Worm (Caenorhabditis elegans) whole organism, L1 larva: ENCODE results near the gene clec-257.

Experiments used
- C34B4.2 ChIP-seq: sonication (generic microtip); optimal IDR thresholded peaks from 2 replicates; lab custom pipeline; 2017; ENCODE audit warnings: mild to moderate bottlenecking, missing genetic modification characterization, missing compliant biosample characterization
- aha-1 ChIP-seq: fragments of 150-350 bp; optimal IDR thresholded peaks from 2 replicates; lab custom pipeline; 2014; ENCODE audit warnings: missing biosample characterization, missing genetic modification characterization
- ceh-8 ChIP-seq: fragments of 200-800 bp; sonication (Bioruptor generic); optimal IDR thresholded peaks from 2 replicates; lab custom pipeline; 2018; ENCODE audit warnings: mild to moderate bottlenecking, missing genetic modification characterization, moderate library complexity, missing compliant biosample characterization
- dsc-1 ChIP-seq: sonication (generic microtip); optimal IDR thresholded peaks from 2 replicates; lab custom pipeline; 2016; ENCODE audit warnings: mild to moderate bottlenecking, missing genetic modification characterization, missing compliant biosample characterization
- egl-27 ChIP-seq, 2 experiments: fragments of 150-350 bp in 1 of 2; sonication (generic microtip); optimal IDR thresholded peaks; 3 replicates each; lab custom pipeline; 2017 to 2018; ENCODE audit warnings: missing biosample characterization in 2 of 2, missing genetic modification characterization in 2 of 2, missing genetic modification reagents in 2 of 2
- fkh-10 ChIP-seq: sonication (generic microtip); optimal IDR thresholded peaks from 2 replicates; lab custom pipeline; 2017; ENCODE audit warnings: missing biosample characterization, missing genetic modification reagents, missing genetic modification characterization
- lin-14 ChIP-seq: fragments of 200-800 bp; sonication (Bioruptor generic); optimal IDR thresholded peaks from 2 replicates; lab custom pipeline; 2018; ENCODE audit warnings: mild to moderate bottlenecking, missing genetic modification characterization, moderate library complexity, missing compliant biosample characterization
- mab-9 ChIP-seq: fragments of 200-800 bp; sonication (Bioruptor generic); IDR thresholded peaks from 2 replicates; pipeline ENCODE4 v1.3.6; 2022; ENCODE audit warnings: missing genetic modification reagents, missing genetic modification characterization, missing compliant biosample characterization
- nhr-28 ChIP-seq: fragments of 150-350 bp; optimal IDR thresholded peaks from 2 replicates; lab custom pipeline; 2014; ENCODE audit warnings: missing biosample characterization, missing genetic modification characterization
- nhr-85 ChIP-seq: sonication (generic microtip); peaks from one replicate; lab custom pipeline; 2016; ENCODE audit warnings: missing genetic modification characterization, inconsistent platforms, missing compliant biosample characterization
- pqm-1 ChIP-seq: sonication (generic microtip); optimal IDR thresholded peaks from 3 replicates; lab custom pipeline; 2017; ENCODE audit warnings: missing biosample characterization, missing genetic modification characterization
- sptf-1 ChIP-seq: fragments of 150-350 bp; optimal IDR thresholded peaks from 2 replicates; lab custom pipeline; 2014; ENCODE audit warnings: missing biosample characterization, missing genetic modification characterization
- tbx-2 ChIP-seq: sonication (generic microtip); optimal IDR thresholded peaks from 2 replicates; lab custom pipeline; 2016; ENCODE audit warnings: missing genetic modification characterization, missing compliant biosample characterization
- vab-15 ChIP-seq: sonication (generic microtip); optimal IDR thresholded peaks from 2 replicates; lab custom pipeline; 2017; ENCODE audit warnings: missing genotype, mild to moderate bottlenecking, missing genetic modification characterization, missing compliant biosample characterization

The clec-257 gene

DNA sequence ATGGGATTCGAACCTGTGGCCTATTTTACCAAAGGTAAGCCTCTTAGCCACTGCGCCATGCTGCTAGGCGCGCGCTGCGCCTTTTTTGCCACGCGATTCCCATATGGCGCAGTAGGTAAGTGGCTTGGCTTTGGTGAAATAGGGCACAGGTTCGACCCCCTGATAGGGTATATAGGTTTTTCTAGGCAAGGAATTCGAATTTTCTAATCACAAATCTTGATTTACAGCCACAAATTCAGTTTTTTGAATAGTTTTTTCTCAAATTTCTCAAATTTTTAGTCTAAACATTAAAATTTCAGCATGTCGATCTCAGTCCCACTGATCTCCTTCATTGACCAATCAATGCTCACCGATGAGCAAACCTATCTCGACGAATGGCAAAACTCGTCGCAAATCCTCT lies 37.8 kb downstream of the clec-257 start, which contains the start of gene C54E10.3:
TSS of gene C54E10.3 (plus strand) at position 301 of the 400 bp plus-strand sequence.
- TF ChIP-seq mab-9 (GFP tag; lab: Robert Waterston, UW): no peak
- TF ChIP-seq C34B4.2: no peak

DNA sequence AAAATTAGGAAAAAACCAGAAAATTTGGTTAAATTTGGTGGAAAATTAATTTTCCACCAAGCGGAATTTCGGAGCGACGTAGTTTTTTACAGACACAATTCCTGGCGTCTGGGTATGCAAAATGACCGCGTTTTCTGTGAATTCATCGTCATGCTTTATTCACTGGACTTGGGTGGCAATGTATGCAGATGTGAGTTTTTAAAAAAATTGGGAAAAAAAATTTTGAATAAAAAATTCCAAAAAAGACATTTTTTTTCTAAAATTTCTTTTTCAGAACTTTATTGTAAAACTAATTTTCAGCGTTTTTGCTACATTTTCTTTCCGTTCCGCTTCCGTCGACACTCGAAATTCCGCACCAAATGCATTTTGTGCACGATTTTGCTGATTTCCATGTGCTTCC lies 38.5 kb downstream of the clec-257 start, which contains the start of gene C54E10.7:
TSS of gene C54E10.7 (plus strand) at position 301 of the 400 bp plus-strand sequence.
- TF ChIP-seq sptf-1 (no peak), lin-14 (GFP tag; lab: Kevin White, UChicago) (no peak), vab-15 (tag; lab: Kevin White, UChicago) (no peak)

DNA sequence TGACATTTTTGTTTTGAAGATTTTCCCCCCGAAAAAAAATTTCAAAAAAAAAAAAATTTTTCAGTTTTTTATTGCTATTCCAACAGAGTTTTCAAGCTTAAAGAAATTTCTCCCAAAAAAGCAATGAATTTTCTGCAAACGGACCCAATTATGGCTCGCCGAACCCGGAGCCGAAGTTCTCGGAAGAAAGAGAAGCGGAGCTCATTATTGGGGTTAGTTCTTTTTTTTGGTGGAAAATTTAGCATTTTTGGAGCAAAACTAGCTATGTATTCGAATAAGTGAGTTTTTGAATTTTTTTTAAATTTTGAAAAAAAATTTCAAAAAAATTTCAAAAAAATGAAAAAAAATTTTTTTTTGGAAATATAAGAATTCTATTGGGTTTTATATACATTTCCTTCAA lies 46.8 kb downstream of the clec-257 start, which contains the start of gene ncs-5:
TSS of gene ncs-5 (plus strand) at position 124 of the 400 bp plus-strand sequence.
- TF ChIP-seq tbx-2 (tag; lab: Kevin White, UChicago): no peak
- TF ChIP-seq aha-1 (tag; lab: Kevin White, UChicago): no peak
- TF ChIP-seq dsc-1: no peak
- no peak for TF ChIP-seq pqm-1 (tag; lab: Kevin White, UChicago)
- no peak for TF ChIP-seq egl-27 (tag; optimal IDR thresholded peaks at IDR 0.05; lab: Kevin White, UChicago)

DNA sequence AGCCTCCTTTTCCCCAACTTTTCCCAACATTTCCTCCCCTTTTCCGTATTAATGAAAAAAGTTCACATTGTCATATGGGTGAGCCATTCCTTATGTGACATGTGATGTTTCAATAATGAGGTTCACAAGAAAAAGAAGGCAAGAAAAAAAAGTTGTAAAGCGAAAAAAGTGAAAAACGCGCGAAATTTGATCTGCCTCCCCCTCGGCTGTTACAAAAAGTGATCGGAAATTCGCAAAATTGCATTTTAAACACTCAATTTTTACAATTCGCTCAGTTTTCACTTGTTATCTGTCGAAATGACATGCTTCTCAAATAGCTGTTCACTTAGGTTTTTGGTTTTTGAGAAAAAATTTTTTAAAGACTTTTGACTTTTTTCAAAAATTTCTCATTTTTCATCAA lies 48.7 kb downstream of the clec-257 start:
- TF ChIP-seq tbx-2 (tag; lab: Kevin White, UChicago) (no peak), nhr-28 (tag; lab: Kevin White, UChicago) (no peak), nhr-85 (peak; percentile 32), fkh-10 (GFP tag; lab: Kevin White, UChicago) (peak; percentile 91), lin-14 (GFP tag; lab: Kevin White, UChicago) (peak; percentile 45), ceh-8 (GFP tag; lab: Kevin White, UChicago) (no peak)
